Worm (Caenorhabditis elegans) whole organism, young adult: ENCODE measurements around the gene C01G12.16.

Experiments used
- F10E7.11 ChIP-seq: sonication (generic microtip); optimal IDR thresholded peaks from 2 replicates; lab custom pipeline; 2017; ENCODE audit warnings: mild to moderate bottlenecking, missing genetic modification characterization, moderate library complexity, missing compliant biosample characterization
- F22D6.2 ChIP-seq: sonication (generic microtip); optimal IDR thresholded peaks from 2 replicates; lab custom pipeline; 2016; ENCODE audit warnings: mild to moderate bottlenecking, missing genetic modification characterization, missing compliant biosample characterization
- F23B12.7 ChIP-seq: sonication (generic microtip); optimal IDR thresholded peaks from 2 replicates; lab custom pipeline; 2017; ENCODE audit warnings: missing genetic modification characterization, mild to moderate bottlenecking, missing compliant biosample characterization, antibody characterized with exemption, moderate library complexity; ENCODE audit not compliant: insufficient read depth
- F39B2.1 ChIP-seq: fragments of 200-800 bp; sonication (Bioruptor generic); IDR thresholded peaks from 2 replicates; pipeline ENCODE4 v1.3.6; 2022; ENCODE audit warnings: missing genetic modification reagents, missing genetic modification characterization, missing compliant biosample characterization
- F49E8.2 ChIP-seq: sonication (generic microtip); optimal IDR thresholded peaks from 3 replicates; lab custom pipeline; 2017; ENCODE audit warnings: missing genetic modification characterization, mild to moderate bottlenecking, missing compliant biosample characterization, antibody characterized with exemption, moderate library complexity; ENCODE audit not compliant: insufficient read depth
- F55B11.4 ChIP-seq: sonication (generic microtip); optimal IDR thresholded peaks from 2 replicates; lab custom pipeline; 2016; ENCODE audit warnings: missing compliant biosample characterization, missing genetic modification characterization, borderline replicate concordance; ENCODE audit not compliant: insufficient read depth
- Y53F4B.3 ChIP-seq: fragments of 200-800 bp; sonication (Bioruptor generic); IDR thresholded peaks from 2 replicates; pipeline ENCODE4 v1.3.6; 2022; ENCODE audit warnings: missing genetic modification reagents, missing genetic modification characterization, missing compliant biosample characterization
- Y53G8AR.9 ChIP-seq: fragments of 200-800 bp; sonication (Bioruptor generic); conservative IDR thresholded peaks from 2 replicates; pipeline ENCODE4 v1.3.6; 2022; ENCODE audit warnings: missing genetic modification reagents, missing genetic modification characterization, missing compliant biosample characterization
- Y95B8A.8 ChIP-seq: fragments of 200-800 bp; sonication (Bioruptor generic); IDR thresholded peaks from 2 replicates; pipeline ENCODE4 v1.3.6; 2022; ENCODE audit warnings: missing genetic modification reagents, missing genetic modification characterization, missing compliant biosample characterization
- akir-1 ChIP-seq: fragments of 200-800 bp; sonication (Bioruptor generic); optimal IDR thresholded peaks from 2 replicates; lab custom pipeline; 2018; ENCODE audit warnings: mild to moderate bottlenecking, missing genetic modification characterization, moderate library complexity, missing compliant biosample characterization
- athp-1 ChIP-seq: sonication (generic microtip); optimal IDR thresholded peaks from 2 replicates; lab custom pipeline; 2017; ENCODE audit warnings: mild to moderate bottlenecking, missing genetic modification characterization, missing compliant biosample characterization
- attf-5 ChIP-seq: fragments of 200-800 bp; sonication (Bioruptor generic); optimal IDR thresholded peaks from 2 replicates; lab custom pipeline; 2018; ENCODE audit warnings: mild to moderate bottlenecking, missing genetic modification characterization, missing compliant biosample characterization
- bed-1 ChIP-seq: fragments of 200-800 bp; sonication (Bioruptor generic); IDR thresholded peaks from 2 replicates; pipeline ENCODE4 v1.3.6; 2022; ENCODE audit warnings: missing genetic modification reagents, missing genetic modification characterization, missing compliant biosample characterization
- bed-2 ChIP-seq: fragments of 200-800 bp; sonication (Bioruptor generic); IDR thresholded peaks from 2 replicates; pipeline ENCODE4 v1.3.6; 2022; ENCODE audit warnings: missing genetic modification reagents, missing genetic modification characterization, missing compliant biosample characterization
- cebp-1 ChIP-seq, 2 experiments: fragments of 200-800 bp in 1 of 2; sonication (Bioruptor generic) in 1 of 2; sonication (generic microtip) in 1 of 2; IDR thresholded peaks in 1 of 2; optimal IDR thresholded peaks in 1 of 2; 2 replicates each; pipeline versions ENCODE4 v1.3.6 to Lab custom; 2017 to 2022; ENCODE audit warnings: missing compliant biosample characterization in 2 of 2, missing genetic modification characterization in 2 of 2, mild to moderate bottlenecking in 1 of 2, missing genetic modification reagents in 1 of 2, moderate library complexity in 1 of 2
- ceh-100 ChIP-seq: fragments of 200-800 bp; sonication (Bioruptor generic); IDR thresholded peaks from 2 replicates; pipeline ENCODE4 v1.3.6; 2022; ENCODE audit warnings: missing genetic modification reagents, missing genetic modification characterization, missing compliant biosample characterization
- ceh-27 ChIP-seq: fragments of 200-800 bp; sonication (Bioruptor generic); optimal IDR thresholded peaks from 2 replicates; lab custom pipeline; 2018; ENCODE audit warnings: mild to moderate bottlenecking, missing genetic modification characterization, moderate library complexity, missing compliant biosample characterization
- die-1 ChIP-seq: sonication (generic microtip); optimal IDR thresholded peaks from 2 replicates; lab custom pipeline; 2016; ENCODE audit warnings: missing genotype, mild to moderate bottlenecking, missing genetic modification characterization, missing compliant biosample characterization
- dox-1 ChIP-seq: fragments of 200-800 bp; sonication (Bioruptor generic); IDR thresholded peaks from 2 replicates; pipeline ENCODE4 v1.3.6; 2022; ENCODE audit warnings: missing genetic modification reagents, missing genetic modification characterization, missing compliant biosample characterization
- egl-18 ChIP-seq: fragments of 200-800 bp; sonication (Bioruptor generic); IDR thresholded peaks from 2 replicates; pipeline ENCODE4 v1.3.6; 2022; ENCODE audit warnings: missing genetic modification reagents, missing genetic modification characterization, missing compliant biosample characterization
- egl-44 ChIP-seq: fragments of 200-800 bp; sonication (Bioruptor generic); IDR thresholded peaks from 2 replicates; pipeline ENCODE4 v1.3.6; 2022; ENCODE audit warnings: missing genetic modification reagents, missing genetic modification characterization, missing compliant biosample characterization
- egrh-3 ChIP-seq: fragments of 200-800 bp; sonication (Bioruptor generic); IDR thresholded peaks from 2 replicates; pipeline ENCODE4 v1.3.6; 2022; ENCODE audit warnings: missing genetic modification reagents, missing genetic modification characterization, missing compliant biosample characterization
- hmg-1.2 ChIP-seq: fragments of 200-800 bp; sonication (Bioruptor generic); IDR thresholded peaks from 2 replicates; pipeline ENCODE4 v1.3.6; 2022; ENCODE audit warnings: missing genetic modification reagents, missing genetic modification characterization, missing compliant biosample characterization
- hrde-1 ChIP-seq: sonication (generic microtip); optimal IDR thresholded peaks from 2 replicates; lab custom pipeline; 2016; ENCODE audit warnings: missing genetic modification characterization, mild to moderate bottlenecking, missing compliant biosample characterization, moderate library complexity, missing genotype, missing genetic modification reagents, borderline replicate concordance
- lag-1 ChIP-seq: fragments of 200-800 bp; sonication (Bioruptor generic); IDR thresholded peaks from 2 replicates; pipeline ENCODE4 v1.3.6; 2022; ENCODE audit warnings: missing genetic modification reagents, missing genetic modification characterization, missing compliant biosample characterization
- let-526 ChIP-seq: fragments of 200-800 bp; sonication (Bioruptor generic); IDR thresholded peaks from 2 replicates; pipeline ENCODE4 v1.3.6; 2022; ENCODE audit warnings: missing genetic modification reagents, missing genetic modification characterization, missing compliant biosample characterization
- let-607 ChIP-seq, 2 experiments: fragments of 200-800 bp in 1 of 2; sonication (Bioruptor generic) in 1 of 2; sonication (generic microtip) in 1 of 2; optimal IDR thresholded peaks; 2 replicates each; lab custom pipeline; 2016 to 2018; ENCODE audit warnings: mild to moderate bottlenecking in 2 of 2, missing compliant biosample characterization in 2 of 2, missing genetic modification characterization in 2 of 2, moderate library complexity in 2 of 2, missing genotype in 1 of 2
- lin-40 ChIP-seq: sonication (generic microtip); optimal IDR thresholded peaks from 2 replicates; lab custom pipeline; 2016; ENCODE audit warnings: missing genetic modification characterization, mild to moderate bottlenecking, missing compliant biosample characterization, missing genotype, missing genetic modification reagents
- lin-54 ChIP-seq: fragments of 200-800 bp; sonication (Bioruptor generic); optimal IDR thresholded peaks from 2 replicates; lab custom pipeline; 2018; ENCODE audit warnings: mild to moderate bottlenecking, missing genetic modification characterization, missing compliant biosample characterization
- mel-28 ChIP-seq: sonication (generic microtip); optimal IDR thresholded peaks from 2 replicates; lab custom pipeline; 2016; ENCODE audit warnings: borderline replicate concordance, mild to moderate bottlenecking, missing genetic modification characterization, missing compliant biosample characterization
- mes-4 ChIP-seq: sonication (generic microtip); optimal IDR thresholded peaks from 2 replicates; lab custom pipeline; 2016; ENCODE audit warnings: missing genotype, missing genetic modification characterization, missing compliant biosample characterization
- mxl-1 ChIP-seq: sonication (generic microtip); optimal IDR thresholded peaks from 2 replicates; lab custom pipeline; 2016; ENCODE audit warnings: missing genetic modification characterization, missing compliant biosample characterization
- nhr-120 ChIP-seq: fragments of 200-800 bp; sonication (Bioruptor generic); IDR thresholded peaks from 2 replicates; pipeline ENCODE4 v1.3.6; 2022; ENCODE audit warnings: missing genetic modification characterization, missing compliant biosample characterization
- nhr-179 ChIP-seq: sonication (generic microtip); optimal IDR thresholded peaks from 2 replicates; lab custom pipeline; 2016; ENCODE audit warnings: mild to moderate bottlenecking, missing genetic modification characterization, missing compliant biosample characterization
- nhr-27 ChIP-seq: fragments of 200-800 bp; sonication (Bioruptor generic); optimal IDR thresholded peaks from 2 replicates; lab custom pipeline; 2018; ENCODE audit warnings: mild to moderate bottlenecking, missing genetic modification characterization, moderate library complexity, missing compliant biosample characterization
- repo-1 ChIP-seq: sonication (generic microtip); optimal IDR thresholded peaks from 2 replicates; lab custom pipeline; 2017; ENCODE audit warnings: mild to moderate bottlenecking, missing genetic modification characterization, missing compliant biosample characterization
- sdz-38 ChIP-seq: sonication (generic microtip); optimal IDR thresholded peaks from 2 replicates; lab custom pipeline; 2016; ENCODE audit warnings: missing genotype, missing genetic modification characterization, missing compliant biosample characterization
- sea-2 ChIP-seq: fragments of 200-800 bp; sonication (Bioruptor generic); IDR thresholded peaks from 2 replicates; pipeline ENCODE4 v1.3.6; 2022; ENCODE audit warnings: missing genetic modification characterization, missing compliant biosample characterization
- snpc-1.1 ChIP-seq: sonication (generic microtip); optimal IDR thresholded peaks from 2 replicates; lab custom pipeline; 2017; ENCODE audit warnings: missing genetic modification characterization, mild to moderate bottlenecking, missing compliant biosample characterization, antibody characterized with exemption, moderate library complexity, missing genotype, missing genetic modification reagents; ENCODE audit not compliant: insufficient read depth
- snpc-3.4 ChIP-seq: sonication (generic microtip); optimal IDR thresholded peaks from 2 replicates; lab custom pipeline; 2017; ENCODE audit warnings: missing genetic modification characterization, mild to moderate bottlenecking, missing compliant biosample characterization, antibody characterized with exemption, moderate library complexity, missing genotype, missing genetic modification reagents
- snpc-4 ChIP-seq, 5 experiments: fragments of 150-350 bp in 1 of 5; sonication (generic microtip) in 4 of 5; optimal IDR thresholded peaks; 2 replicates each; lab custom pipeline; 2014 to 2018; ENCODE audit warnings: missing genetic modification characterization in 5 of 5, missing biosample characterization in 3 of 5, antibody characterized with exemption in 2 of 5, mild to moderate bottlenecking in 2 of 5, missing compliant biosample characterization in 2 of 5, missing genotype in 2 of 5, moderate library complexity in 2 of 5, missing genetic modification reagents in 1 of 5
- somi-1 ChIP-seq: fragments of 200-800 bp; sonication (Bioruptor generic); optimal IDR thresholded peaks from 2 replicates; lab custom pipeline; 2018; ENCODE audit warnings: mild to moderate bottlenecking, missing genetic modification characterization, missing compliant biosample characterization
- zfh-2 ChIP-seq: fragments of 200-800 bp; sonication (Bioruptor generic); conservative IDR thresholded peaks from 2 replicates; pipeline ENCODE4 v1.3.6; 2022; ENCODE audit warnings: missing genetic modification reagents, missing genetic modification characterization, missing compliant biosample characterization
- zim-3 ChIP-seq: sonication (generic microtip); optimal IDR thresholded peaks from 2 replicates; lab custom pipeline; 2017; ENCODE audit warnings: mild to moderate bottlenecking, missing genetic modification characterization, moderate library complexity, missing compliant biosample characterization
- ztf-28 ChIP-seq: fragments of 200-800 bp; sonication (Bioruptor generic); IDR thresholded peaks from 2 replicates; pipeline ENCODE4 v1.3.6; 2022; ENCODE audit warnings: missing genetic modification reagents, missing genetic modification characterization, missing compliant biosample characterization
- ztf-3 ChIP-seq: fragments of 200-800 bp; sonication (Bioruptor generic); optimal IDR thresholded peaks from 2 replicates; lab custom pipeline; 2018; ENCODE audit warnings: mild to moderate bottlenecking, missing genetic modification characterization, missing compliant biosample characterization

C01G12.16 gene

DNA sequence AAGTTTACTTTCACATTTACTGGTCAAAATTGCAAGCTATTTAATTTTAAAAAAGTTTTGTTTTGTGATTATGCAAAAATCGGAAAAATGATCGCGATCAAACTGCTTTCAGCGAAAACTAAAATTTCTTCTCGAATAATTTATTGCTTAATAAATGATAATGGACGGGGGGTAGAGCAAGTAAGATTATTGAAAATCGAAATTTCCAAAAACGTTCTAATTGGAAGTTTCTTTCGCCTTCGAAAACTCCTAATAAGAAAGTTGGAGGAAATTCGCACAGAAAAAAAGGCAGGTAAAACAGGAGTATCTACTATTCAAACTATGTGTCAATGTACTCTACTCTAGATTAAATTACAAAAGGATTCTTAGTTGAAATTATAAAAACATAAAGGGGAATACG is 11.2 kb downstream of the C01G12.16 start (continued):
- TF ChIP-seq ceh-27 (GFP tag; lab: Kevin White, UChicago) (no peak), Y95B8A.8 (GFP tag; lab: Robert Waterston, UW) (0 out of 2 replicates have a peak, but pooled peaks have one; percentile 15), snpc-4 (GFP tag; optimal IDR thresholded peaks at IDR 0.05; lab: Kevin White, UChicago) (no peak), snpc-4 (tag; optimal IDR thresholded peaks at IDR 0.05; lab: Kevin White, UChicago) (peak in 3 of 4 experiments; percentile 9 to 49 (median 48)), cebp-1 (GFP tag; IDR thresholded peaks at IDR 0.05; lab: Robert Waterston, UW) (no peak), cebp-1 (tag; optimal IDR thresholded peaks at IDR 0.05; lab: Kevin White, UChicago) (peak; percentile 41), F39B2.1 (GFP tag; lab: Robert Waterston, UW) (peak; percentile 9; the same call in 1 of the 2 replicates), F55B11.4 (tag; lab: Kevin White, UChicago) (no peak), sdz-38 (tag; lab: Kevin White, UChicago) (no peak), somi-1 (no peak), hmg-1.2 (GFP tag; lab: Robert Waterston, UW) (peak; percentile 35; the same call in 1 of the 2 replicates), repo-1 (tag; lab: Kevin White, UChicago) (peak; percentile 82), lin-40 (no peak), akir-1 (GFP tag; lab: Kevin White, UChicago) (no peak), mxl-1 (tag; lab: Kevin White, UChicago) (no peak), zim-3 (tag; lab: Kevin White, UChicago) (peak; percentile 63), sea-2 (no peak), lag-1 (GFP tag; lab: Robert Waterston, UW) (no peak), zfh-2 (GFP tag; lab: Robert Waterston, UW) (no peak), egrh-3 (GFP tag; lab: Robert Waterston, UW) (no peak), mel-28 (no peak), F23B12.7 (tag; lab: Kevin White, UChicago) (no peak), attf-5 (GFP tag; lab: Kevin White, UChicago) (no peak), let-607 (tag; optimal IDR thresholded peaks at IDR 0.05; lab: Kevin White, UChicago) (peak in 1 of 2 experiments; percentile 11), nhr-27 (no peak), egl-44 (GFP tag; lab: Robert Waterston, UW) (no peak), dox-1 (GFP tag; lab: Robert Waterston, UW) (peak; percentile 3; the same call in 1 of the 2 replicates), F10E7.11 (tag; lab: Kevin White, UChicago) (peak; percentile 79), ztf-3 (GFP tag; lab: Kevin White, UChicago) (no peak), Y53G8AR.9 (GFP tag; lab: Robert Waterston, UW) (peak; percentile 89), die-1 (peak; percentile 54), nhr-120 (GFP tag; lab: Robert Waterston, UW) (no peak), F22D6.2 (no peak), hrde-1 (tag; lab: Kevin White, UChicago) (peak; percentile 92), egl-18 (no peak), lin-54 (peak; percentile 52), bed-1 (GFP tag; lab: Robert Waterston, UW) (no peak), snpc-1.1 (tag; lab: Kevin White, UChicago) (peak; percentile 63), mes-4 (peak; percentile 83), Y53F4B.3 (no peak), let-526 (GFP tag; lab: Robert Waterston, UW) (no peak), ztf-28 (no peak), snpc-3.4 (peak; percentile 23), bed-2 (no peak), athp-1 (peak; percentile 88), nhr-179 (tag; lab: Kevin White, UChicago) (no peak), F49E8.2 (tag; lab: Kevin White, UChicago) (peak; percentile 82), ceh-100 (peak; percentile 32; the same call in 1 of the 2 replicates)
